Worm (Caenorhabditis elegans): ENCODE data around the gene Y53F4B.10.

ce11 chrII:15025599-15026164, 22.4 kb upstream of the Y53F4B.10 start, which contains the start of gene cmtr-1:
- TF ChIP-seq ceh-16 (tag; optimal IDR thresholded peaks at IDR 0.05) (peak; percentile 91), nhr-21 (tag; optimal IDR thresholded peaks at IDR 0.05) (peak; percentile 98), ama-1 (optimal IDR thresholded peaks at IDR 0.05) (peak; percentile 94), elt-3 (tag; optimal IDR thresholded peaks at IDR 0.05) (no peak), aly-2 (tag; optimal IDR thresholded peaks at IDR 0.05) (no peak), zag-1 (tag; optimal IDR thresholded peaks at IDR 0.05) (peak; percentile 45), nhr-11 (tag; optimal IDR thresholded peaks at IDR 0.05) (no peak), dmd-4 (tag; optimal IDR thresholded peaks at IDR 0.05) (no peak), snpc-4 (tag; optimal IDR thresholded peaks at IDR 0.05) (peak; percentile 100)
